Fruit fly (Drosophila melanogaster) whole organism, embryonic: ENCODE results near the gene CG33107.

Experiments
- Bteb2 ChIP-seq: fragments of 200-800 bp; sonication (Bioruptor generic); optimal IDR thresholded peaks from 2 replicates; lab custom pipeline; 2016; ENCODE audit warnings: missing biosample characterization, missing genetic modification characterization
- CG10209 ChIP-seq: fragments of 200-800 bp; sonication (Bioruptor generic); optimal IDR thresholded peaks from 3 replicates; lab custom pipeline; 2017; ENCODE audit warnings: missing biosample characterization, mild to moderate bottlenecking, missing genetic modification characterization, missing genetic modification reagents
- CG10431 ChIP-seq: fragments of 200-800 bp; sonication (Bioruptor generic); optimal IDR thresholded peaks from 3 replicates; lab custom pipeline; 2018; ENCODE audit warnings: missing biosample characterization, mild to moderate bottlenecking, missing genetic modification characterization
- CG10462 ChIP-seq: fragments of 200-800 bp; sonication (Bioruptor generic); optimal IDR thresholded peaks from 2 replicates; lab custom pipeline; 2016; ENCODE audit warnings: missing biosample characterization, missing genetic modification characterization
- CG10959 ChIP-seq: fragments of 200-800 bp; sonication (Bioruptor generic); IDR thresholded peaks from 2 replicates; pipeline ENCODE4 v1.3.6; 2022; ENCODE audit warnings: missing biosample characterization, missing genetic modification characterization
- CG11398 ChIP-seq: fragments of 200-800 bp; sonication (Bioruptor generic); optimal IDR thresholded peaks from 2 replicates; lab custom pipeline; 2016; ENCODE audit warnings: missing biosample characterization, missing genetic modification characterization
- CG11723 ChIP-seq: fragments of 200-800 bp; sonication (Bioruptor generic); optimal IDR thresholded peaks from 2 replicates; lab custom pipeline; 2017; ENCODE audit warnings: missing biosample characterization, mild to moderate bottlenecking, missing genetic modification characterization
- CG12071 ChIP-seq: fragments of 200-800 bp; sonication (Bioruptor generic); optimal IDR thresholded peaks from 3 replicates; lab custom pipeline; 2018; ENCODE audit warnings: missing biosample characterization, mild to moderate bottlenecking, missing genetic modification characterization
- CG12219 ChIP-seq: fragments of 200-800 bp; sonication (Bioruptor generic); optimal IDR thresholded peaks from 3 replicates; lab custom pipeline; 2018; ENCODE audit warnings: missing biosample characterization, mild to moderate bottlenecking, missing genetic modification characterization
- CG15696 ChIP-seq: fragments of 200-800 bp; sonication (Bioruptor generic); optimal IDR thresholded peaks from 2 replicates; lab custom pipeline; 2019; ENCODE audit warnings: missing biosample characterization, mild to moderate bottlenecking, missing genetic modification characterization, moderate library complexity
- CG18619 ChIP-seq: fragments of 200-800 bp; sonication (Bioruptor generic); optimal IDR thresholded peaks from 3 replicates; lab custom pipeline; 2017; ENCODE audit warnings: missing biosample characterization, mild to moderate bottlenecking, missing genetic modification characterization
- CG32772 ChIP-seq: fragments of 200-800 bp; sonication (Bioruptor generic); IDR thresholded peaks from 2 replicates; pipeline ENCODE4 v1.3.6; 2022; ENCODE audit warnings: missing biosample characterization, missing genetic modification characterization
- CG3838 ChIP-seq: fragments of 200-800 bp; sonication (Bioruptor generic); optimal IDR thresholded peaks from 3 replicates; lab custom pipeline; 2016; ENCODE audit warnings: missing biosample characterization, missing genetic modification characterization
- CG5953 ChIP-seq: fragments of 200-800 bp; sonication (Bioruptor generic); IDR thresholded peaks from 2 replicates; pipeline ENCODE4 v1.3.6; 2022; ENCODE audit warnings: missing biosample characterization, missing genetic modification characterization
- CG6683 ChIP-seq: fragments of 200-800 bp; sonication (Bioruptor generic); optimal IDR thresholded peaks from 2 replicates; lab custom pipeline; 2017; ENCODE audit warnings: missing biosample characterization, mild to moderate bottlenecking, missing genetic modification characterization, missing genetic modification reagents
- CG6689 ChIP-seq: fragments of 200-800 bp; sonication (Bioruptor generic); IDR thresholded peaks from 2 replicates; pipeline ENCODE4 v1.3.6; 2022; ENCODE audit warnings: missing biosample characterization, missing genetic modification characterization
- CG9797 ChIP-seq: fragments of 200-800 bp; sonication (Bioruptor generic); optimal IDR thresholded peaks from 3 replicates; lab custom pipeline; 2018; ENCODE audit warnings: missing biosample characterization, mild to moderate bottlenecking, missing genetic modification characterization
- CG9932 ChIP-seq: fragments of 200-800 bp; sonication (Bioruptor generic); IDR thresholded peaks from 2 replicates; pipeline ENCODE4 v1.3.6; 2022; ENCODE audit warnings: missing biosample characterization, missing genetic modification characterization
- CHES-1-like ChIP-seq: fragments of 200-800 bp; sonication (Bioruptor generic); optimal IDR thresholded peaks from 2 replicates; lab custom pipeline; 2016; ENCODE audit warnings: missing biosample characterization, missing genetic modification characterization
- Dp ChIP-seq: fragments of 200-800 bp; sonication (Bioruptor generic); optimal IDR thresholded peaks from 2 replicates; lab custom pipeline; 2018; ENCODE audit warnings: missing biosample characterization, mild to moderate bottlenecking, missing genetic modification characterization, moderate library complexity
- Fer1 ChIP-seq: fragments of 200-800 bp; sonication (Bioruptor generic); optimal IDR thresholded peaks from 2 replicates; lab custom pipeline; 2017; ENCODE audit warnings: missing biosample characterization, mild to moderate bottlenecking, missing genetic modification characterization
- Hey ChIP-seq: fragments of 200-800 bp; sonication (Bioruptor generic); optimal IDR thresholded peaks from 3 replicates; lab custom pipeline; 2018; ENCODE audit warnings: missing biosample characterization, mild to moderate bottlenecking, missing genetic modification characterization
- Hmr ChIP-seq: fragments of 200-800 bp; sonication (Bioruptor generic); optimal IDR thresholded peaks from 3 replicates; lab custom pipeline; 2017; ENCODE audit warnings: mild to moderate bottlenecking, missing biosample characterization, missing genetic modification reagents, missing genetic modification characterization
- Hr39 ChIP-seq: fragments of >200 bp; optimal IDR thresholded peaks from 2 replicates; lab custom pipeline; 2017
- Kr ChIP-seq: fragments of 200-800 bp; sonication (Bioruptor generic); optimal IDR thresholded peaks from 2 replicates; lab custom pipeline; 2017; ENCODE audit warnings: missing biosample characterization, mild to moderate bottlenecking, missing genetic modification characterization
- Med ChIP-seq: fragments of 200-800 bp; sonication (Bioruptor generic); peaks from one replicate; lab custom pipeline; 2016; ENCODE audit warnings: missing biosample characterization, missing genetic modification characterization, mild to moderate bottlenecking, inconsistent platforms, moderate library complexity
- Oaz ChIP-seq: fragments of 200-800 bp; sonication (Bioruptor generic); IDR thresholded peaks from 2 replicates; pipeline ENCODE4 v1.3.6; 2022; ENCODE audit warnings: missing biosample characterization, missing genetic modification characterization
- Pdp1 ChIP-seq, 2 experiments: fragments of 200-800 bp; sonication (Bioruptor generic); optimal IDR thresholded peaks; 3 replicates each; lab custom pipeline; 2016; ENCODE audit warnings: missing biosample characterization in 2 of 2, missing genetic modification characterization in 2 of 2, mild to moderate bottlenecking in 1 of 2, moderate library complexity in 1 of 2
- Rx ChIP-seq: fragments of 200-800 bp; sonication (Bioruptor generic); IDR thresholded peaks from 2 replicates; pipeline ENCODE4 v1.3.6; 2022; ENCODE audit warnings: missing biosample characterization, missing genetic modification characterization
- Scr ChIP-seq: fragments of 200-800 bp; sonication (Bioruptor generic); IDR thresholded peaks from 2 replicates; pipeline ENCODE4 v1.3.6; 2022; ENCODE audit warnings: missing biosample characterization, missing genetic modification characterization; ENCODE audit not compliant: partially characterized antibody
- Taf1 ChIP-seq: fragments of 200-800 bp; sonication (Bioruptor generic); IDR thresholded peaks from 2 replicates; pipeline ENCODE4 v1.3.6; 2022; ENCODE audit warnings: missing biosample characterization, missing genetic modification characterization
- Usf ChIP-seq: fragments of 200-800 bp; sonication (Bioruptor generic); optimal IDR thresholded peaks from 2 replicates; lab custom pipeline; 2017; ENCODE audit warnings: missing genotype, missing biosample characterization, missing genetic modification characterization
- aop ChIP-seq: fragments of 200-800 bp; sonication (Bioruptor generic); IDR thresholded peaks from 2 replicates; pipeline ENCODE4 v1.3.6; 2022; ENCODE audit warnings: missing biosample characterization, missing genetic modification characterization
- ap ChIP-seq: fragments of 200-800 bp; sonication (Bioruptor generic); IDR thresholded peaks from 2 replicates; pipeline ENCODE4 v1.3.6; 2022; ENCODE audit warnings: missing biosample characterization, missing genetic modification characterization
- bab2 ChIP-seq: fragments of 200-800 bp; sonication (Bioruptor generic); optimal IDR thresholded peaks from 2 replicates; lab custom pipeline; 2016; ENCODE audit warnings: missing biosample characterization, missing genetic modification characterization
- bcd ChIP-seq: fragments of 200-800 bp; sonication (Bioruptor generic); optimal IDR thresholded peaks from 2 replicates; lab custom pipeline; 2017; ENCODE audit warnings: missing biosample characterization, mild to moderate bottlenecking, missing genetic modification characterization
- cad ChIP-seq: fragments of >200 bp; optimal IDR thresholded peaks from 2 replicates; lab custom pipeline; 2017; ENCODE audit warnings: missing biosample characterization, missing genetic modification characterization
- danr ChIP-seq: fragments of 200-800 bp; sonication (Bioruptor generic); IDR thresholded peaks from 2 replicates; pipeline ENCODE4 v1.3.6; 2022; ENCODE audit warnings: missing biosample characterization, missing genetic modification characterization
- dmrt99B ChIP-seq: fragments of 200-800 bp; sonication (Bioruptor generic); optimal IDR thresholded peaks from 2 replicates; lab custom pipeline; 2018; ENCODE audit warnings: missing biosample characterization, mild to moderate bottlenecking, missing genetic modification characterization, moderate library complexity
- fd96Cb ChIP-seq: fragments of 200-800 bp; sonication (Bioruptor generic); optimal IDR thresholded peaks from 2 replicates; lab custom pipeline; 2018; ENCODE audit warnings: missing biosample characterization, mild to moderate bottlenecking, missing genetic modification characterization, moderate library complexity
- kah ChIP-seq: fragments of 200-800 bp; sonication (Bioruptor generic); optimal IDR thresholded peaks from 2 replicates; lab custom pipeline; 2018; ENCODE audit warnings: missing biosample characterization, mild to moderate bottlenecking, missing genetic modification characterization
- kni ChIP-seq: fragments of 200-800 bp; sonication (Bioruptor generic); optimal IDR thresholded peaks from 3 replicates; lab custom pipeline; 2017; ENCODE audit warnings: mild to moderate bottlenecking, missing biosample characterization, missing genetic modification reagents, missing genetic modification characterization
- lov ChIP-seq, 2 experiments: fragments of 200-800 bp in 1 of 2; fragments of >200 bp in 1 of 2; sonication (Bioruptor generic) in 1 of 2; IDR thresholded peaks in 1 of 2; optimal IDR thresholded peaks in 1 of 2; 2 replicates in 1 of 2; 3 replicates in 1 of 2; pipeline versions ENCODE4 v1.3.6 to Lab custom; 2017 to 2022; ENCODE audit warnings: missing biosample characterization in 1 of 2, missing genetic modification characterization in 1 of 2
- maf-S ChIP-seq: fragments of 200-800 bp; sonication (Bioruptor generic); optimal IDR thresholded peaks from 2 replicates; lab custom pipeline; 2016; ENCODE audit warnings: missing biosample characterization, missing genetic modification characterization
- pros ChIP-seq: fragments of 200-800 bp; sonication (Bioruptor generic); optimal IDR thresholded peaks from 3 replicates; lab custom pipeline; 2019; ENCODE audit warnings: missing biosample characterization, mild to moderate bottlenecking, missing genetic modification characterization, moderate library complexity
- seq ChIP-seq: fragments of 200-800 bp; sonication (Bioruptor generic); IDR thresholded peaks from 2 replicates; pipeline ENCODE4 v1.3.6; 2022; ENCODE audit warnings: missing biosample characterization, missing genetic modification characterization
- ttk ChIP-seq: fragments of 200-800 bp; sonication (Bioruptor generic); IDR thresholded peaks from 2 replicates; pipeline ENCODE4 v2.1.2; 2022; ENCODE audit warnings: missing biosample characterization, missing genetic modification characterization
- usp ChIP-seq: fragments of >200 bp; optimal IDR thresholded peaks from 2 replicates; lab custom pipeline; 2017; ENCODE audit warnings: missing biosample characterization, missing genetic modification characterization
- wdn ChIP-seq: fragments of 200-800 bp; sonication (Bioruptor generic); IDR thresholded peaks from 2 replicates; pipeline ENCODE4 v1.3.6; 2022; ENCODE audit warnings: missing biosample characterization, missing genetic modification characterization
- wek ChIP-seq: fragments of 200-800 bp; sonication (Bioruptor generic); optimal IDR thresholded peaks from 3 replicates; lab custom pipeline; 2018; ENCODE audit warnings: missing biosample characterization, mild to moderate bottlenecking, missing genetic modification characterization, moderate library complexity
- zf30C ChIP-seq: fragments of 200-800 bp; sonication (Bioruptor generic); optimal IDR thresholded peaks from 3 replicates; lab custom pipeline; 2018; ENCODE audit warnings: missing biosample characterization, mild to moderate bottlenecking, missing genetic modification characterization

The CG33107 gene

dm6 chr3R:22596450-22596849, 11.9 kb upstream of the CG33107 start (continued):
- TF ChIP-seq aop (GFP tag; lab: Robert Waterston, UW) (no peak), CG6689 (GFP tag; lab: Robert Waterston, UW) (peak; percentile 36), Dp (GFP tag; lab: Kevin White, UChicago) (no peak), Hmr (GFP tag; lab: Kevin White, UChicago) (peak; percentile 74), lov (optimal IDR thresholded peaks at IDR 0.05; lab: Kevin White, UChicago) (no peak), lov (GFP tag; IDR thresholded peaks at IDR 0.05; lab: Robert Waterston, UW) (peak; percentile 59; the same call in 1 of the 3 replicates), wek (peak; percentile 59), wdn (no peak), CG10462 (no peak), CG18619 (GFP tag; lab: Kevin White, UChicago) (peak; percentile 29), ttk (no peak), danr (GFP tag; lab: Robert Waterston, UW) (0 out of 2 replicates have a peak, but pooled peaks have one; percentile 40), ap (GFP tag; lab: Robert Waterston, UW) (no peak), CG10959 (peak; percentile 5; the same call in 1 of the 2 replicates), CG11398 (GFP tag; lab: Kevin White, UChicago) (peak; percentile 77), CG9932 (GFP tag; lab: Robert Waterston, UW) (peak; percentile 19; the same call in 1 of the 2 replicates), Kr (GFP tag; lab: Kevin White, UChicago) (no peak), Pdp1 (GFP tag; optimal IDR thresholded peaks at IDR 0.05; lab: Kevin White, UChicago) (peak; percentile 15 to 38), Scr (no peak), Hey (tag; lab: Kevin White, UChicago) (no peak), CHES-1-like (GFP tag; lab: Kevin White, UChicago) (peak; percentile 48), fd96Cb (tag; lab: Kevin White, UChicago) (peak; percentile 4), CG6683 (GFP tag; lab: Kevin White, UChicago) (peak; percentile 37), cad (GFP tag; lab: Kevin White, UChicago) (no peak), CG10431 (GFP tag; lab: Kevin White, UChicago) (no peak), dmrt99B (tag; lab: Kevin White, UChicago) (peak; percentile 34), Fer1 (peak; percentile 51), CG32772 (peak; percentile 34; the same call in 1 of the 2 replicates), CG10209 (GFP tag; lab: Kevin White, UChicago) (peak; percentile 62), CG3838 (GFP tag; lab: Kevin White, UChicago) (peak; percentile 10), usp (GFP tag; lab: Kevin White, UChicago) (no peak), kah (GFP tag; lab: Kevin White, UChicago) (no peak), CG5953 (GFP tag; lab: Robert Waterston, UW) (no peak), Med (peak; percentile 93), bab2 (GFP tag; lab: Kevin White, UChicago) (peak; percentile 61), pros (GFP tag; lab: Kevin White, UChicago) (no peak), CG11723 (peak; percentile 44), CG12219 (peak; percentile 39), seq (GFP tag; lab: Robert Waterston, UW) (peak; percentile 85), maf-S (GFP tag; lab: Kevin White, UChicago) (no peak), kni (GFP tag; lab: Kevin White, UChicago) (peak; percentile 69), Usf (GFP tag; lab: Kevin White, UChicago) (no peak), Taf1 (no peak), CG15696 (tag; lab: Kevin White, UChicago) (peak; percentile 45), zf30C (GFP tag; lab: Kevin White, UChicago) (no peak), CG12071 (GFP tag; lab: Kevin White, UChicago) (peak; percentile 65), Rx (GFP tag; lab: Robert Waterston, UW) (no peak), Bteb2 (GFP tag; lab: Kevin White, UChicago) (no peak), bcd (peak; percentile 29), CG9797 (GFP tag; lab: Kevin White, UChicago) (no peak), Hr39 (lab: Kevin White, UChicago) (no peak), Oaz (GFP tag; lab: Robert Waterston, UW) (no peak)
